Fruit fly (Drosophila melanogaster) whole organism, embryonic: ENCODE measurements around the gene w-cup.

Experiments
- Aef1 ChIP-seq: fragments of 200-800 bp; sonication (Bioruptor generic); IDR thresholded peaks from 3 replicates; pipeline ENCODE4 v1.3.6; 2022; ENCODE audit warnings: missing biosample characterization, missing genetic modification characterization
- Antp ChIP-seq: fragments of 200-800 bp; sonication (Bioruptor generic); optimal IDR thresholded peaks from 3 replicates; lab custom pipeline; 2016; ENCODE audit warnings: missing biosample characterization, missing genetic modification characterization
- BEAF-32 ChIP-seq: fragments of 200-800 bp; sonication (Bioruptor generic); optimal IDR thresholded peaks from 3 replicates; lab custom pipeline; 2017; ENCODE audit warnings: missing biosample characterization, missing genetic modification characterization, mild to moderate bottlenecking, moderate library complexity, missing genetic modification reagents
- Bteb2 ChIP-seq: fragments of 200-800 bp; sonication (Bioruptor generic); optimal IDR thresholded peaks from 2 replicates; lab custom pipeline; 2016; ENCODE audit warnings: missing biosample characterization, missing genetic modification characterization
- CG12219 ChIP-seq: fragments of 200-800 bp; sonication (Bioruptor generic); optimal IDR thresholded peaks from 3 replicates; lab custom pipeline; 2018; ENCODE audit warnings: missing biosample characterization, mild to moderate bottlenecking, missing genetic modification characterization
- CG14667 ChIP-seq: fragments of 200-800 bp; sonication (Bioruptor generic); IDR thresholded peaks from 2 replicates; pipeline ENCODE4 v1.3.6; 2022; ENCODE audit warnings: missing biosample characterization, missing genetic modification characterization
- CG15269 ChIP-seq: fragments of 200-800 bp; sonication (Bioruptor generic); optimal IDR thresholded peaks from 2 replicates; lab custom pipeline; 2018; ENCODE audit warnings: missing biosample characterization, mild to moderate bottlenecking, missing genetic modification characterization, moderate library complexity
- CG16813 ChIP-seq: fragments of 200-800 bp; sonication (Bioruptor generic); IDR thresholded peaks from 3 replicates; pipeline ENCODE4 v1.3.6; 2022; ENCODE audit warnings: missing biosample characterization, missing genetic modification characterization; ENCODE audit not compliant: partially characterized antibody
- CG2712 ChIP-seq: fragments of 200-800 bp; optimal IDR thresholded peaks from 3 replicates; lab custom pipeline; 2019; ENCODE audit warnings: missing biosample characterization, mild to moderate bottlenecking, missing genetic modification characterization, moderate library complexity
- CG3281 ChIP-seq: fragments of 200-800 bp; sonication (Bioruptor generic); optimal IDR thresholded peaks from 3 replicates; lab custom pipeline; 2017; ENCODE audit warnings: missing biosample characterization, mild to moderate bottlenecking, missing genetic modification characterization
- CG7357 ChIP-seq: fragments of 200-800 bp; sonication (Bioruptor generic); IDR thresholded peaks from 3 replicates; pipeline ENCODE4 v1.3.6; 2022; ENCODE audit warnings: missing biosample characterization, missing genetic modification characterization
- CG8765 ChIP-seq: fragments of 200-800 bp; sonication (Bioruptor generic); IDR thresholded peaks from 2 replicates; pipeline ENCODE4 v1.3.6; 2022; ENCODE audit warnings: missing biosample characterization, missing genetic modification characterization
- Dad ChIP-seq: fragments of 200-800 bp; sonication (Bioruptor generic); optimal IDR thresholded peaks from 3 replicates; lab custom pipeline; 2016; ENCODE audit warnings: missing biosample characterization, missing genetic modification characterization
- Hey ChIP-seq: fragments of 200-800 bp; sonication (Bioruptor generic); optimal IDR thresholded peaks from 3 replicates; lab custom pipeline; 2018; ENCODE audit warnings: missing biosample characterization, mild to moderate bottlenecking, missing genetic modification characterization
- HmgD ChIP-seq: fragments of 200-800 bp; sonication (Bioruptor generic); optimal IDR thresholded peaks from 3 replicates; lab custom pipeline; 2016; ENCODE audit warnings: missing biosample characterization, missing genetic modification characterization
- NC2α ChIP-seq: fragments of 200-800 bp; sonication (Bioruptor generic); optimal IDR thresholded peaks from 2 replicates; lab custom pipeline; 2016; ENCODE audit warnings: missing biosample characterization, missing genetic modification characterization
- Sry-β ChIP-seq: fragments of 200-800 bp; sonication (Bioruptor generic); optimal IDR thresholded peaks from 2 replicates; lab custom pipeline; 2018; ENCODE audit warnings: missing biosample characterization, mild to moderate bottlenecking, missing genetic modification characterization, moderate library complexity
- bcd ChIP-seq: fragments of 200-800 bp; sonication (Bioruptor generic); optimal IDR thresholded peaks from 2 replicates; lab custom pipeline; 2017; ENCODE audit warnings: missing biosample characterization, mild to moderate bottlenecking, missing genetic modification characterization
- cad ChIP-seq: fragments of >200 bp; optimal IDR thresholded peaks from 2 replicates; lab custom pipeline; 2017; ENCODE audit warnings: missing biosample characterization, missing genetic modification characterization
- ci ChIP-seq: fragments of 200-800 bp; sonication (Bioruptor generic); IDR thresholded peaks from 3 replicates; pipeline ENCODE4 v1.3.6; 2022; ENCODE audit warnings: missing biosample characterization, missing genetic modification characterization
- croc ChIP-seq: fragments of 200-800 bp; sonication (Bioruptor generic); conservative IDR thresholded peaks from 3 replicates; pipeline ENCODE4 v1.3.6; 2022; ENCODE audit warnings: missing biosample characterization, missing genetic modification characterization
- crol ChIP-seq: fragments of 200-800 bp; sonication (Bioruptor generic); IDR thresholded peaks from 2 replicates; pipeline ENCODE4 v1.3.6; 2022; ENCODE audit warnings: missing biosample characterization, missing genetic modification characterization
- dpn ChIP-seq, 2 experiments: fragments of 200-800 bp; sonication (Bioruptor generic); optimal IDR thresholded peaks; 3 replicates each; lab custom pipeline; 2016; ENCODE audit warnings: missing biosample characterization in 2 of 2, missing genetic modification characterization in 2 of 2
- gem ChIP-seq: fragments of 200-800 bp; sonication (Bioruptor generic); optimal IDR thresholded peaks from 2 replicates; lab custom pipeline; 2019; ENCODE audit warnings: missing biosample characterization, mild to moderate bottlenecking, missing genetic modification characterization, moderate library complexity
- her ChIP-seq: fragments of 200-800 bp; sonication (Bioruptor generic); optimal IDR thresholded peaks from 2 replicates; lab custom pipeline; 2016; ENCODE audit warnings: missing biosample characterization, missing genetic modification characterization
- inv ChIP-seq: fragments of 200-800 bp; sonication (Bioruptor generic); IDR thresholded peaks from 2 replicates; pipeline ENCODE4 v1.3.6; 2022; ENCODE audit warnings: missing biosample characterization, missing genetic modification characterization; ENCODE audit not compliant: partially characterized antibody
- klu ChIP-seq: fragments of 200-800 bp; sonication (Bioruptor generic); IDR thresholded peaks from 2 replicates; pipeline ENCODE4 v1.3.6; 2022; ENCODE audit warnings: missing biosample characterization, missing genetic modification characterization
- lab ChIP-seq: fragments of 200-800 bp; sonication (Bioruptor generic); optimal IDR thresholded peaks from 3 replicates; lab custom pipeline; 2017; ENCODE audit warnings: missing biosample characterization, missing genetic modification characterization, mild to moderate bottlenecking, moderate library complexity, missing genetic modification reagents
- onecut ChIP-seq: fragments of 200-800 bp; sonication (Bioruptor generic); IDR thresholded peaks from 2 replicates; pipeline ENCODE4 v1.3.6; 2022; ENCODE audit warnings: missing biosample characterization, missing genetic modification characterization
- run ChIP-seq: fragments of 200-800 bp; sonication (Bioruptor generic); optimal IDR thresholded peaks from 3 replicates; lab custom pipeline; 2018; ENCODE audit warnings: missing biosample characterization, mild to moderate bottlenecking, missing genetic modification characterization
- seq ChIP-seq: fragments of 200-800 bp; sonication (Bioruptor generic); IDR thresholded peaks from 2 replicates; pipeline ENCODE4 v1.3.6; 2022; ENCODE audit warnings: missing biosample characterization, missing genetic modification characterization
- stc ChIP-seq: fragments of 200-800 bp; sonication (Bioruptor generic); IDR thresholded peaks from 2 replicates; pipeline ENCODE4 v1.3.6; 2022; ENCODE audit warnings: missing biosample characterization, missing genetic modification characterization
- tx ChIP-seq: fragments of 200-800 bp; sonication (Bioruptor generic); optimal IDR thresholded peaks from 2 replicates; lab custom pipeline; 2016; ENCODE audit warnings: missing biosample characterization, missing genetic modification characterization

Gene w-cup

DNA sequence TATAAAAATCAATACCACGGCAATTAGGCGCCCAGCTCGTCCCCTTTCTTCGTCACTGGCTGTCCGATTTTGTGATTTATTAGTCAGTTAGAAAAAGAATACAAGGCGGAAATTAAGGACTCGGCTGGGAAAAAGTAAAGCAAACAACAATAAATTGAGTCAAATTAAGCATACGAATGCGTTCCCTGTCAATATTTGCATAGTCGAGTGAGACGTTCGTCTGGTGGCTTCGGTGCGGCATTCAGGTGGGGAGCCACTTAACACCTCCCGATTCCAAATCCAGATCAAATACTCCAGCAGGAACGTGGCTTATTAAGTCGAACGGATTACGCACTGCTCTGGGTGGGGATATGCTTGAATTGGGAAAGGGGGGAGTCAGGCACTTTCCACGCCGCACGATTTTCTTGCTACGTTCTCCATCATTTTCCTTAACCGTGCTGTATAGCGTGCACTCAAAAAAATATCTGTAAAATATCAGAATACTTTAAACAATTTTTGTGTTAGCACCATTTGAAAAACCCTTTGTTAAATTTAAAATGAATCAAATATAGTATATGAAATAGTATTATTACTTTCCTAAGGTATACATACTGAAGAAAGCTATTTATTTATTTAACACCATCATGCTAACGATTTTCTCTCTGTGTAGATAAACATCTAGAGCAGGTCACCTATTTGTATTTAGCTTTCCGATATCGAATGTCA, 34.4 kb downstream of the w-cup start (continued):
- no peak for TF ChIP-seq BEAF-32 (GFP tag; lab: Kevin White, UChicago)
- no peak for TF ChIP-seq run (tag; lab: Kevin White, UChicago)
- no peak for TF ChIP-seq tx (GFP tag; lab: Kevin White, UChicago)
- no peak for TF ChIP-seq NC2α (GFP tag; lab: Kevin White, UChicago)
- TF ChIP-seq bcd: peak; percentile 33
- peak; percentile 36; the same call in 1 of the 3 replicates for TF ChIP-seq ci (GFP tag; lab: Robert Waterston, UW)
- peak; percentile 19; the same call in 1 of the 2 replicates for TF ChIP-seq stc (GFP tag; lab: Robert Waterston, UW)
- no peak for TF ChIP-seq CG3281
- TF ChIP-seq seq (GFP tag; lab: Robert Waterston, UW): no peak
- TF ChIP-seq dpn (GFP tag; optimal IDR thresholded peaks at IDR 0.05; lab: Kevin White, UChicago): peak in 1 of 2 experiments; percentile 47
- TF ChIP-seq CG2712 (tag; lab: Kevin White, UChicago): peak; percentile 85
- TF ChIP-seq Sry-β (GFP tag; lab: Kevin White, UChicago): no peak
- no peak for TF ChIP-seq klu (GFP tag; lab: Robert Waterston, UW)
- TF ChIP-seq cad (GFP tag; lab: Kevin White, UChicago): no peak
- no peak for TF ChIP-seq HmgD
- peak; percentile 48 for TF ChIP-seq CG15269 (tag; lab: Kevin White, UChicago)
- no peak for TF ChIP-seq Hey
- TF ChIP-seq CG14667: no peak
- no peak for TF ChIP-seq CG8765 (GFP tag; lab: Robert Waterston, UW)

DNA sequence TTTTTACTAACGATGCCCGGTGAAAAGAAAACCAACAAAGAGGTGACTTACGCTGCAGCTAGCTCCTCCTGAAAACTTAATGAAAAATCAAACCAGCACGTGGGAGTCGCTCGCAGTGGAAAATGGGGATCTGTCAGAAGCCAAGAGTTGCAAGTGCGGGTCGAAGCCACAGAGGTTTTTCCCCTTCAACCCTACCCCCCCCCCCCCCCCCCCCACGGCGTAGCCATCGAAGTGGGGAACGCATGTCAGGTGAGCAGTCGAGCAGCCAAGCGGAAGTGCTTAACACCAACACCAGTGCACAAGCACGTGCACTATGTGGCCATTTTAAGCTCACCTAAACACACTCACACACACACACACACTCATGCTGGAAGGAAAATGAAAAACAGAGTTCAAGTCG, 38.2 kb downstream of the w-cup start:
- TF ChIP-seq crol (GFP tag; lab: Robert Waterston, UW) (peak; percentile 65), onecut (GFP tag; lab: Robert Waterston, UW) (no peak)

DNA sequence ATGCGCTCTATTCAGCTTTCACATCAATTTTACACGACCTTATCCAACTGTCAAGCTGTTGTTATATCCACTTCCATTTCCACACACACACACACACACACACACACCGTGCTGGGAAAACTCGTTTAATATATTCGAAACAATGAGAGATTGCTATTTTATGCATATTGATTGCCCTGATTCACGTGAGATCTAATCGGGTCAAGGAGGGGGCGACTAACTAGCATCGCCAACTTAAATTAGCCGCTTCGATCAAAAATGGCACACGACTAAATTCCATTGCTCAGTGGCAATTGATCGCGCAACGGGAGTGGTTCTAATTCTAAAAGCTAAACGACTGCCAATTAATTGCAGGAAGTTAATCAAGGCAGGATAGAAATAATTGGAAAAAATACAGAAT, 43.6 kb downstream of the w-cup start, which contains the start of gene CG18302:
Gene CG18302, plus strand, starts transcription at position 301 of the 400 bp plus-strand sequence.
- TF ChIP-seq inv (GFP tag; lab: Robert Waterston, UW) (no peak), gem (tag; lab: Kevin White, UChicago) (no peak)

DNA sequence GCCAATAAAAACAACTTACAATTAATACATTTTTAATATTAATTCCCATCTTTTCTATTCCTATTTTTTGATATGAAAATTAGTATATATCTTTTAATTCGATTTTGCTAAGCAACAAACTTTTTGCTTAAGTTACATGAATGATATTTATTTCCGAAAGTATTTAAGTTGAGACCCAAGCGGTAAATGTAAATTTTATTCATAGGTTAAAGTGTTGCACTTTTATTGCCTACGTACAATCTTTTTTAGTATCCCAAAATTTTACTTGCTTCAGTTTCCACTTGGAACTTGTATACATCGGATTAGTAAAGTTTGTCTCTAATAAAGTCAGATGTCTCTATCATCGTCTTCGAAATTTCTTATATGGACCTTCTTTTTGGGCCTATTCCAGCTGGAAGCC, 46.1 kb downstream of the w-cup start, which contains the start of gene CG18301:
Gene CG18301, plus strand, starts transcription at position 301 of the 400 bp plus-strand sequence.
- TF ChIP-seq Aef1 (GFP tag; lab: Robert Waterston, UW) (no peak), lab (GFP tag; lab: Kevin White, UChicago) (no peak), CG12219 (GFP tag; lab: Kevin White, UChicago) (no peak), Dad (GFP tag; lab: Kevin White, UChicago) (no peak)
- TF ChIP-seq, all 482 proteins: peak for 0

DNA sequence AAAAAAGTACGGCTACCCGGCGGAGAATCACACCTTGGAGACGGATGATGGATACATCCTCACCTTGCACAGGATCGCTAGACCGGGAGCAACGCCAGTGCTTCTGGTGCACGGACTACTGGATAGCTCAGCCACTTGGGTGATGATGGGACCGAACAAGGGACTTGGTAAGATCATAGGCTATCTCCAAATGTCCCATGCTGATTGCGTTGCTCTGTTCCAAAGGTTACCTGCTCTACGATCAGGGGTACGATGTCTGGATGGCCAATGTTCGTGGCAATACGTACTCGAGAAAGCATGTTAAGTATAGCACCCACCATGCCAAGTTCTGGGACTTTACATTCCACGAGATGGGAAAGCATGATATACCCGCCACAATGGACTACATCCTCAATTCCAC, 47.5 kb downstream of the w-cup start:
- TF ChIP-seq CG16813 (GFP tag; lab: Robert Waterston, UW) (no peak), Hey (no peak), croc (no peak), her (no peak), Bteb2 (GFP tag; lab: Kevin White, UChicago) (no peak), CG7357 (GFP tag; lab: Robert Waterston, UW) (no peak), Antp (no peak)
